Worm (Caenorhabditis elegans): ENCODE measurements around the gene catp-2.

ce11 chrV:4977539-4977938 is 43.0 kb downstream of the catp-2 start:
- TF ChIP-seq him-1 (tag; optimal IDR thresholded peaks at IDR 0.05) (no peak), dao-5 (tag; optimal IDR thresholded peaks at IDR 0.05) (no peak), W03F9.2 (tag; optimal IDR thresholded peaks at IDR 0.05) (no peak)

Data from whole organism, L4/young adult.